Worm (Caenorhabditis elegans) whole organism, L1 larva: Measurements from ENCODE around the gene arr-1.

ENCODE experiments used
- C16A3.4 ChIP-seq: fragments of 150-350 bp; optimal IDR thresholded peaks from 2 replicates; lab custom pipeline; 2014; ENCODE audit warnings: missing biosample characterization, missing genetic modification characterization
- C34B4.2 ChIP-seq: sonication (generic microtip); optimal IDR thresholded peaks from 2 replicates; lab custom pipeline; 2017; ENCODE audit warnings: mild to moderate bottlenecking, missing genetic modification characterization, missing compliant biosample characterization
- F16B12.6 ChIP-seq: fragments of 150-350 bp; optimal IDR thresholded peaks from 2 replicates; lab custom pipeline; 2014; ENCODE audit warnings: missing biosample characterization, missing genetic modification characterization
- alr-1 ChIP-seq: fragments of 200-800 bp; sonication (Bioruptor generic); optimal IDR thresholded peaks from 2 replicates; lab custom pipeline; 2018; ENCODE audit warnings: borderline replicate concordance, mild to moderate bottlenecking, missing genetic modification characterization, missing compliant biosample characterization
- aly-2 ChIP-seq: fragments of 150-350 bp; optimal IDR thresholded peaks from 2 replicates; lab custom pipeline; 2014; ENCODE audit warnings: missing biosample characterization, missing genetic modification characterization
- ama-1 ChIP-seq: fragments of 150-350 bp; optimal IDR thresholded peaks from 2 replicates; lab custom pipeline; 2014
- ceh-63 ChIP-seq: fragments of 200-800 bp; sonication (Bioruptor generic); optimal IDR thresholded peaks from 2 replicates; lab custom pipeline; 2018; ENCODE audit warnings: mild to moderate bottlenecking, missing genetic modification characterization, missing compliant biosample characterization
- ceh-82 ChIP-seq, 3 experiments: fragments of 150-350 bp in 1 of 3; sonication (generic microtip) in 2 of 3; optimal IDR thresholded peaks; 2 replicates each; lab custom pipeline; 2014 to 2017; ENCODE audit warnings: missing biosample characterization in 3 of 3, missing genetic modification characterization in 3 of 3
- dsc-1 ChIP-seq: sonication (generic microtip); optimal IDR thresholded peaks from 2 replicates; lab custom pipeline; 2016; ENCODE audit warnings: mild to moderate bottlenecking, missing genetic modification characterization, missing compliant biosample characterization
- efl-1 ChIP-seq, 4 experiments: fragments of 150-350 bp; optimal IDR thresholded peaks in 3 of 4; peaks in 1 of 4; 1 replicate in 1 of 4; 2 replicates in 3 of 4; lab custom pipeline; 2014; ENCODE audit warnings: missing biosample characterization in 2 of 4, missing genetic modification characterization in 2 of 4, missing genetic modification reagents in 2 of 4
- ets-5 ChIP-seq: fragments of 200-800 bp; sonication (Bioruptor generic); IDR thresholded peaks from 2 replicates; pipeline ENCODE4 v1.3.6; 2022; ENCODE audit warnings: missing genetic modification characterization, missing compliant biosample characterization
- fkh-10 ChIP-seq: sonication (generic microtip); optimal IDR thresholded peaks from 2 replicates; lab custom pipeline; 2017; ENCODE audit warnings: missing biosample characterization, missing genetic modification reagents, missing genetic modification characterization
- fkh-8 ChIP-seq: sonication (generic microtip); optimal IDR thresholded peaks from 2 replicates; lab custom pipeline; 2016; ENCODE audit warnings: mild to moderate bottlenecking, missing genetic modification characterization, missing compliant biosample characterization
- fos-1 ChIP-seq: fragments of 150-350 bp; optimal IDR thresholded peaks from 2 replicates; lab custom pipeline; 2014; ENCODE audit warnings: missing biosample characterization, missing genetic modification characterization
- grh-1 ChIP-seq: fragments of 200-800 bp; sonication (Bioruptor generic); IDR thresholded peaks from 2 replicates; pipeline ENCODE4 v1.3.6; 2022; ENCODE audit warnings: missing genetic modification reagents, missing genetic modification characterization, missing compliant biosample characterization
- hlh-4 ChIP-seq: sonication (generic microtip); optimal IDR thresholded peaks from 2 replicates; lab custom pipeline; 2016; ENCODE audit warnings: mild to moderate bottlenecking, missing genetic modification characterization, missing compliant biosample characterization
- hpl-2 ChIP-seq: fragments of 150-350 bp; optimal IDR thresholded peaks from 2 replicates; lab custom pipeline; 2014; ENCODE audit warnings: missing biosample characterization, missing genetic modification reagents, missing genetic modification characterization
- irx-1 ChIP-seq: sonication (generic microtip); optimal IDR thresholded peaks from 2 replicates; lab custom pipeline; 2016; ENCODE audit warnings: missing genetic modification characterization, missing compliant biosample characterization
- lin-13 ChIP-seq: fragments of 150-350 bp; optimal IDR thresholded peaks from 2 replicates; lab custom pipeline; 2014; ENCODE audit warnings: missing biosample characterization, missing genetic modification reagents, missing genetic modification characterization
- lin-14 ChIP-seq: fragments of 200-800 bp; sonication (Bioruptor generic); optimal IDR thresholded peaks from 2 replicates; lab custom pipeline; 2018; ENCODE audit warnings: mild to moderate bottlenecking, missing genetic modification characterization, moderate library complexity, missing compliant biosample characterization
- lin-35 ChIP-seq, 2 experiments: fragments of 150-350 bp; optimal IDR thresholded peaks; 2 replicates each; lab custom pipeline; 2014; ENCODE audit warnings: missing biosample characterization in 2 of 2, missing genetic modification characterization in 2 of 2, missing genetic modification reagents in 2 of 2
- mab-9 ChIP-seq: fragments of 200-800 bp; sonication (Bioruptor generic); IDR thresholded peaks from 2 replicates; pipeline ENCODE4 v1.3.6; 2022; ENCODE audit warnings: missing genetic modification reagents, missing genetic modification characterization, missing compliant biosample characterization
- mdl-1 ChIP-seq, 2 experiments: fragments of 150-350 bp; optimal IDR thresholded peaks; 2 replicates each; lab custom pipeline; 2014 to 2017; ENCODE audit warnings: missing biosample characterization in 2 of 2, missing genetic modification characterization in 2 of 2, inconsistent platforms in 1 of 2
- nhr-20 ChIP-seq: sonication (generic microtip); optimal IDR thresholded peaks from 2 replicates; lab custom pipeline; 2016; ENCODE audit warnings: mild to moderate bottlenecking, missing genetic modification characterization, missing compliant biosample characterization
- nhr-28 ChIP-seq: fragments of 150-350 bp; optimal IDR thresholded peaks from 2 replicates; lab custom pipeline; 2014; ENCODE audit warnings: missing biosample characterization, missing genetic modification characterization
- nhr-47 ChIP-seq: sonication (generic microtip); optimal IDR thresholded peaks from 2 replicates; lab custom pipeline; 2016; ENCODE audit warnings: mild to moderate bottlenecking, missing genetic modification characterization, moderate library complexity, missing compliant biosample characterization
- nhr-71 ChIP-seq: sonication (generic microtip); optimal IDR thresholded peaks from 2 replicates; lab custom pipeline; 2016; ENCODE audit warnings: mild to moderate bottlenecking, missing genetic modification characterization, moderate library complexity, missing compliant biosample characterization
- nhr-76 ChIP-seq: sonication (generic microtip); optimal IDR thresholded peaks from 2 replicates; lab custom pipeline; 2017; ENCODE audit warnings: missing biosample characterization, missing genetic modification characterization
- nhr-85 ChIP-seq: sonication (generic microtip); peaks from one replicate; lab custom pipeline; 2016; ENCODE audit warnings: missing genetic modification characterization, inconsistent platforms, missing compliant biosample characterization
- pag-3 ChIP-seq: sonication (generic microtip); optimal IDR thresholded peaks from 2 replicates; lab custom pipeline; 2017; ENCODE audit warnings: missing genetic modification characterization, mild to moderate bottlenecking, missing compliant biosample characterization, antibody characterized with exemption, borderline replicate concordance; ENCODE audit not compliant: insufficient read depth
- snpc-4 ChIP-seq: fragments of 150-350 bp; optimal IDR thresholded peaks from 2 replicates; lab custom pipeline; 2014; ENCODE audit warnings: missing biosample characterization, missing genetic modification characterization
- snu-23 ChIP-seq: sonication (generic microtip); optimal IDR thresholded peaks from 2 replicates; lab custom pipeline; 2016; ENCODE audit warnings: missing genetic modification characterization, missing compliant biosample characterization
- sox-4 ChIP-seq: sonication (generic microtip); optimal IDR thresholded peaks from 2 replicates; lab custom pipeline; 2016; ENCODE audit warnings: missing genetic modification characterization, missing compliant biosample characterization
- sptf-1 ChIP-seq: fragments of 150-350 bp; optimal IDR thresholded peaks from 2 replicates; lab custom pipeline; 2014; ENCODE audit warnings: missing biosample characterization, missing genetic modification characterization
- sup-37 ChIP-seq: fragments of 200-800 bp; sonication (Bioruptor generic); optimal IDR thresholded peaks from 2 replicates; lab custom pipeline; 2018; ENCODE audit warnings: mild to moderate bottlenecking, missing genetic modification characterization, missing compliant biosample characterization
- swsn-7 ChIP-seq: sonication (generic microtip); optimal IDR thresholded peaks from 2 replicates; lab custom pipeline; 2016; ENCODE audit warnings: missing genetic modification characterization, missing compliant biosample characterization
- tbx-2 ChIP-seq: sonication (generic microtip); optimal IDR thresholded peaks from 2 replicates; lab custom pipeline; 2016; ENCODE audit warnings: missing genetic modification characterization, missing compliant biosample characterization
- unc-130 ChIP-seq: fragments of 150-350 bp; optimal IDR thresholded peaks from 2 replicates; lab custom pipeline; 2017; ENCODE audit warnings: missing biosample characterization, missing genetic modification characterization, inconsistent platforms
- unc-62 ChIP-seq: fragments of 150-350 bp; optimal IDR thresholded peaks from 2 replicates; lab custom pipeline; 2014; ENCODE audit warnings: missing biosample characterization, missing genetic modification reagents, missing genetic modification characterization
- unc-86 ChIP-seq: sonication (generic microtip); optimal IDR thresholded peaks from 2 replicates; lab custom pipeline; 2016; ENCODE audit warnings: missing genetic modification characterization, missing compliant biosample characterization
- unc-98 ChIP-seq: fragments of 200-800 bp; sonication (Bioruptor generic); IDR thresholded peaks from 2 replicates; pipeline ENCODE4 v1.3.6; 2022; ENCODE audit warnings: missing genetic modification characterization, missing compliant biosample characterization
- zag-1 ChIP-seq: fragments of 150-350 bp; optimal IDR thresholded peaks from 2 replicates; lab custom pipeline; 2014; ENCODE audit warnings: missing biosample characterization, missing genetic modification characterization
- ztf-11 ChIP-seq, 2 experiments: sonication (generic microtip); optimal IDR thresholded peaks; 2 replicates each; lab custom pipeline; 2016 to 2017; ENCODE audit warnings: missing genetic modification characterization in 2 of 2, missing biosample characterization in 1 of 2, missing compliant biosample characterization in 1 of 2
- ztf-4 ChIP-seq: fragments of 150-350 bp; optimal IDR thresholded peaks from 2 replicates; lab custom pipeline; 2014; ENCODE audit warnings: missing biosample characterization, missing genetic modification characterization

The arr-1 gene

DNA sequence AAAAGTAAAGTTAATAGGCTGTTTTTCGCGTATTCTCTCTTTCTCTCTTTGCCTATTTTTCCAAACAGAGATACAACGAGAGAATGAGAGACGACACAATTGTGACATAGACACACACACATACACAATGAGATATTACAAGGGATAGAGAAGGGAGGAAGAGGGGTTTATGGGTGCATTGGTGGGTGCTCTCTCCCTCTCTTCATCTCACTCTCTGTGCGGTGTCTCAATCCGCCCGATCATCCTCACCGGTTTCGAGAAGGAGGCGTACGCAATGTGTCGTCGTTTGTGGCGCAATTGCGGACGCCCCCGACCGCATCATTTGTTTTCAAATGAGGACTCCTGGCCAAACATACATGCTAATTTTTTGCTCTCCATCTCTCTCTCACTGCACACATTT is 1.1 kb upstream of the arr-1 start (continued):
- no peak for TF ChIP-seq unc-98 (GFP tag; lab: Robert Waterston, UW)
- TF ChIP-seq swsn-7 (tag; lab: Kevin White, UChicago), result peak; percentile 95
- peak; percentile 60 for TF ChIP-seq nhr-76 (tag; lab: Kevin White, UChicago)
- peak; percentile 96 for TF ChIP-seq C16A3.4
- peak; percentile 77 for TF ChIP-seq unc-130 (tag; lab: Kevin White, UChicago)
- peak in 1 of 2 experiments; percentile 73 for TF ChIP-seq ztf-11 (tag; optimal IDR thresholded peaks at IDR 0.05; lab: Kevin White, UChicago)
- TF ChIP-seq ama-1 (lab: Kevin White, UChicago), result no peak
- TF ChIP-seq irx-1, result peak; percentile 87
- TF ChIP-seq fos-1 (tag; lab: Kevin White, UChicago), result peak; percentile 85
- peak; percentile 72 to 79 for TF ChIP-seq efl-1 (optimal IDR thresholded peaks at IDR 0.05; lab: Kevin White, UChicago)
- peak; percentile 57 to 94 for TF ChIP-seq efl-1 (GFP tag; optimal IDR thresholded peaks at IDR 0.05 in 1 of 2; lab: Kevin White, UChicago)
- TF ChIP-seq sup-37 (GFP tag; lab: Kevin White, UChicago), result peak; percentile 28
- peak; percentile 94 for TF ChIP-seq unc-86 (tag; lab: Kevin White, UChicago)
- TF ChIP-seq nhr-85 (tag; lab: Kevin White, UChicago), result peak; percentile 96
- TF ChIP-seq pag-3 (tag; lab: Kevin White, UChicago), result no peak
- TF ChIP-seq lin-13 (GFP tag; lab: Kevin White, UChicago), result peak; percentile 84
- TF ChIP-seq nhr-28 (tag; lab: Kevin White, UChicago), result no peak
- TF ChIP-seq dsc-1, result peak; percentile 92
- TF ChIP-seq grh-1 (GFP tag; lab: Robert Waterston, UW), result peak; percentile 68
- TF ChIP-seq C34B4.2 (tag; lab: Kevin White, UChicago), result no peak
- TF ChIP-seq snpc-4 (tag; lab: Kevin White, UChicago), result peak; percentile 67
- TF ChIP-seq mab-9 (GFP tag; lab: Robert Waterston, UW), result peak; percentile 81
- peak; percentile 79 for TF ChIP-seq ztf-4
- peak; percentile 92 for TF ChIP-seq fkh-10 (GFP tag; lab: Kevin White, UChicago)
- TF ChIP-seq mdl-1 (tag; optimal IDR thresholded peaks at IDR 0.05; lab: Kevin White, UChicago), result peak; percentile 25 to 69
- peak; percentile 99 for TF ChIP-seq zag-1 (tag; lab: Kevin White, UChicago)
- TF ChIP-seq ceh-63 (GFP tag; lab: Kevin White, UChicago), result peak; percentile 26
- TF ChIP-seq aly-2 (tag; lab: Kevin White, UChicago), result peak; percentile 1
- TF ChIP-seq fkh-8, result peak; percentile 95
- no peak for TF ChIP-seq sptf-1
- no peak for TF ChIP-seq unc-62 (GFP tag; lab: Kevin White, UChicago)
- TF ChIP-seq ets-5 (GFP tag; lab: Robert Waterston, UW), result no peak
- no peak for TF ChIP-seq alr-1

- TF ChIP-seq lin-35 (GFP tag; optimal IDR thresholded peaks at IDR 0.05; lab: Kevin White, UChicago) (peak in 1 of 2 experiments; percentile 1), lin-14 (GFP tag; lab: Kevin White, UChicago) (peak; percentile 78), nhr-85 (tag; lab: Kevin White, UChicago) (no peak), sox-4 (tag; lab: Kevin White, UChicago) (no peak), nhr-71 (tag; lab: Kevin White, UChicago) (peak; percentile 26), ztf-11 (tag; optimal IDR thresholded peaks at IDR 0.05; lab: Kevin White, UChicago) (no peak), nhr-47 (peak; percentile 19), unc-86 (tag; lab: Kevin White, UChicago) (peak; percentile 23), hpl-2 (GFP tag; lab: Kevin White, UChicago) (no peak), lin-13 (GFP tag; lab: Kevin White, UChicago) (no peak), hlh-4 (tag; lab: Kevin White, UChicago) (no peak), ceh-82 (tag; optimal IDR thresholded peaks at IDR 0.05; lab: Kevin White, UChicago) (peak in 1 of 3 experiments; percentile 16), nhr-20 (tag; lab: Kevin White, UChicago) (no peak), snu-23 (GFP tag; lab: Kevin White, UChicago) (no peak), F16B12.6 (no peak), tbx-2 (peak; percentile 2), snpc-4 (tag; lab: Kevin White, UChicago) (no peak)
These were observed 2.0 kb downstream of the arr-1 start for ce11 chrX:952557-953083.
